Worm (Caenorhabditis elegans) whole organism, early embryonic: Measurements from ENCODE around the gene nhr-183.

ENCODE experiments used
- aly-1 ChIP-seq: sonication (generic microtip); optimal IDR thresholded peaks from 2 replicates; lab custom pipeline; 2016; ENCODE audit warnings: missing genetic modification characterization, missing compliant biosample characterization
- ama-1 ChIP-seq: fragments of 150-350 bp; optimal IDR thresholded peaks from 2 replicates; lab custom pipeline; 2014
- ceh-36 ChIP-seq: sonication (generic microtip); optimal IDR thresholded peaks from 2 replicates; lab custom pipeline; 2016; ENCODE audit warnings: missing genetic modification characterization, inconsistent platforms, missing compliant biosample characterization
- ets-7 ChIP-seq: sonication (generic microtip); optimal IDR thresholded peaks from 2 replicates; lab custom pipeline; 2016; ENCODE audit warnings: missing genotype, missing genetic modification characterization, missing compliant biosample characterization
- flt-1 ChIP-seq: fragments of 200-800 bp; sonication (Bioruptor generic); IDR thresholded peaks from 2 replicates; pipeline ENCODE4 v1.3.6; 2022; ENCODE audit warnings: missing genetic modification characterization, missing compliant biosample characterization
- hmg-4 ChIP-seq: fragments of 200-800 bp; sonication (Bioruptor generic); optimal IDR thresholded peaks from 2 replicates; lab custom pipeline; 2018; ENCODE audit warnings: mild to moderate bottlenecking, missing genetic modification characterization, missing compliant biosample characterization
- pes-1 ChIP-seq: fragments of 200-800 bp; sonication (Bioruptor generic); IDR thresholded peaks from 2 replicates; pipeline ENCODE4 v1.3.6; 2022; ENCODE audit warnings: missing genetic modification reagents, missing genetic modification characterization, missing compliant biosample characterization
- tra-4 ChIP-seq: sonication (generic microtip); optimal IDR thresholded peaks from 2 replicates; lab custom pipeline; 2017; ENCODE audit warnings: missing genetic modification characterization, missing compliant biosample characterization

ce11 chrV:2250126-2250590 is 14.3 kb downstream of the nhr-183 start, which contains the start of gene cyp-33C7:
- no peak for TF ChIP-seq hmg-4 (GFP tag; lab: Kevin White, UChicago)
- no peak for TF ChIP-seq ama-1 (lab: Kevin White, UChicago)
- no peak for TF ChIP-seq pes-1
- no peak for TF ChIP-seq flt-1
- no peak for TF ChIP-seq ceh-36 (tag; lab: Kevin White, UChicago)
- TF ChIP-seq aly-1 (tag; lab: Kevin White, UChicago) = no peak
- no peak for TF ChIP-seq tra-4 (tag; lab: Kevin White, UChicago)
- no peak for TF ChIP-seq ets-7
